Worm (Caenorhabditis elegans) whole organism, L2 larva: ENCODE data around the gene dod-6.
A peak's percentile ranks its signal among the peaks of the same experiment; 100 is the strongest.

Experiments used
- C34F6.9 ChIP-seq: fragments of 150-350 bp; optimal IDR thresholded peaks from 2 replicates; lab custom pipeline; 2014; ENCODE audit warnings: missing biosample characterization, missing genetic modification characterization
- F13H6.1 ChIP-seq: sonication (generic microtip); optimal IDR thresholded peaks from 2 replicates; lab custom pipeline; 2016; ENCODE audit warnings: missing genetic modification characterization, missing compliant biosample characterization
- R02D3.7 ChIP-seq: fragments of 150-350 bp; optimal IDR thresholded peaks from 2 replicates; lab custom pipeline; 2014; ENCODE audit warnings: missing biosample characterization, missing genetic modification characterization
- Y55F3AM.14 ChIP-seq: fragments of 200-800 bp; sonication (Bioruptor generic); optimal IDR thresholded peaks from 2 replicates; lab custom pipeline; 2018; ENCODE audit warnings: mild to moderate bottlenecking, missing genetic modification characterization, missing compliant biosample characterization
- ZK546.5 ChIP-seq: sonication (generic microtip); optimal IDR thresholded peaks from 2 replicates; lab custom pipeline; 2017; ENCODE audit warnings: missing biosample characterization, missing genetic modification characterization
- alr-1 ChIP-seq: fragments of 150-350 bp; optimal IDR thresholded peaks from 2 replicates; lab custom pipeline; 2014; ENCODE audit warnings: missing biosample characterization, missing genetic modification characterization
- aly-2 ChIP-seq: fragments of 150-350 bp; optimal IDR thresholded peaks from 2 replicates; lab custom pipeline; 2014; ENCODE audit warnings: missing biosample characterization, missing genetic modification characterization
- ama-1 ChIP-seq: fragments of 150-350 bp; optimal IDR thresholded peaks from 2 replicates; lab custom pipeline; 2018; ENCODE audit warnings: inconsistent platforms
- blmp-1 ChIP-seq: sonication (generic microtip); optimal IDR thresholded peaks from 2 replicates; lab custom pipeline; 2017; ENCODE audit warnings: missing genetic modification characterization, mild to moderate bottlenecking, missing compliant biosample characterization, antibody characterized with exemption, moderate library complexity; ENCODE audit not compliant: insufficient read depth
- ceh-16 ChIP-seq: fragments of 150-350 bp; optimal IDR thresholded peaks from 2 replicates; lab custom pipeline; 2014; ENCODE audit warnings: missing biosample characterization, missing genetic modification characterization
- ceh-82 ChIP-seq: fragments of 150-350 bp; optimal IDR thresholded peaks from 2 replicates; lab custom pipeline; 2014; ENCODE audit warnings: missing biosample characterization, missing genetic modification characterization
- crh-2 ChIP-seq: sonication (generic microtip); optimal IDR thresholded peaks from 2 replicates; lab custom pipeline; 2017; ENCODE audit warnings: missing biosample characterization, missing genetic modification characterization
- dmd-4 ChIP-seq: sonication (generic microtip); optimal IDR thresholded peaks from 2 replicates; lab custom pipeline; 2017; ENCODE audit warnings: missing biosample characterization, missing genetic modification characterization
- egl-27 ChIP-seq: sonication (generic microtip); optimal IDR thresholded peaks from 3 replicates; lab custom pipeline; 2017; ENCODE audit warnings: missing biosample characterization, missing genetic modification reagents, missing genetic modification characterization
- elt-1 ChIP-seq: fragments of 150-350 bp; optimal IDR thresholded peaks from 2 replicates; lab custom pipeline; 2014; ENCODE audit warnings: missing biosample characterization, missing genetic modification characterization
- elt-3 ChIP-seq: sonication (generic microtip); optimal IDR thresholded peaks from 2 replicates; lab custom pipeline; 2017; ENCODE audit warnings: missing biosample characterization, missing genetic modification characterization
- fos-1 ChIP-seq: fragments of 150-350 bp; optimal IDR thresholded peaks from 2 replicates; lab custom pipeline; 2014; ENCODE audit warnings: missing biosample characterization, missing genetic modification characterization
- gmeb-1 ChIP-seq: fragments of 150-350 bp; optimal IDR thresholded peaks from 2 replicates; lab custom pipeline; 2014; ENCODE audit warnings: missing biosample characterization, missing genetic modification characterization
- lin-11 ChIP-seq: fragments of 150-350 bp; sonication (generic microtip); optimal IDR thresholded peaks from 2 replicates; lab custom pipeline; 2014; ENCODE audit warnings: missing biosample characterization, missing genetic modification characterization, inconsistent platforms, mixed read lengths
- lin-13 ChIP-seq: fragments of 150-350 bp; optimal IDR thresholded peaks from 2 replicates; lab custom pipeline; 2014; ENCODE audit warnings: missing biosample characterization, missing genetic modification reagents, missing genetic modification characterization
- lin-39 ChIP-seq: fragments of 150-350 bp; optimal IDR thresholded peaks from 2 replicates; lab custom pipeline; 2014; ENCODE audit warnings: missing biosample characterization, missing genetic modification reagents, missing genetic modification characterization
- lsy-2 ChIP-seq, 2 experiments: fragments of 150-350 bp in 1 of 2; sonication (generic microtip) in 1 of 2; optimal IDR thresholded peaks; 2 replicates each; lab custom pipeline; 2014 to 2017; ENCODE audit warnings: missing biosample characterization in 2 of 2, missing genetic modification characterization in 2 of 2
- mab-5 ChIP-seq: fragments of 150-350 bp; optimal IDR thresholded peaks from 2 replicates; lab custom pipeline; 2014; ENCODE audit warnings: missing biosample characterization, missing genetic modification characterization
- mbf-1 ChIP-seq: sonication (generic microtip); optimal IDR thresholded peaks from 2 replicates; lab custom pipeline; 2017; ENCODE audit warnings: missing biosample characterization, missing genetic modification characterization
- mdl-1 ChIP-seq, 2 experiments: fragments of 150-350 bp in 1 of 2; sonication (generic microtip) in 1 of 2; optimal IDR thresholded peaks; 2 replicates each; lab custom pipeline; 2017; ENCODE audit warnings: missing biosample characterization in 2 of 2, missing genetic modification characterization in 2 of 2
- nhr-10 ChIP-seq: sonication (generic microtip); optimal IDR thresholded peaks from 2 replicates; lab custom pipeline; 2017; ENCODE audit warnings: missing biosample characterization, missing genetic modification characterization
- nhr-11 ChIP-seq: fragments of 150-350 bp; optimal IDR thresholded peaks from 2 replicates; lab custom pipeline; 2014; ENCODE audit warnings: missing biosample characterization, missing genetic modification characterization
- nhr-12 ChIP-seq: fragments of 150-350 bp; optimal IDR thresholded peaks from 2 replicates; lab custom pipeline; 2014; ENCODE audit warnings: missing biosample characterization, missing genetic modification characterization
- nhr-129 ChIP-seq: fragments of 150-350 bp; optimal IDR thresholded peaks from 2 replicates; lab custom pipeline; 2014; ENCODE audit warnings: missing biosample characterization, missing genetic modification characterization
- nhr-21 ChIP-seq: fragments of 150-350 bp; optimal IDR thresholded peaks from 2 replicates; lab custom pipeline; 2014; ENCODE audit warnings: missing biosample characterization, missing genetic modification characterization
- nhr-23 ChIP-seq: fragments of 150-350 bp; optimal IDR thresholded peaks from 2 replicates; lab custom pipeline; 2014; ENCODE audit warnings: missing biosample characterization, missing genetic modification reagents, missing genetic modification characterization
- nhr-237 ChIP-seq: fragments of 150-350 bp; optimal IDR thresholded peaks from 2 replicates; lab custom pipeline; 2014; ENCODE audit warnings: missing biosample characterization, missing genetic modification characterization
- nhr-25 ChIP-seq: fragments of 150-350 bp; sonication (generic microtip); optimal IDR thresholded peaks from 3 replicates; lab custom pipeline; 2014; ENCODE audit warnings: missing biosample characterization, missing genetic modification characterization
- nhr-6 ChIP-seq: fragments of 150-350 bp; optimal IDR thresholded peaks from 2 replicates; lab custom pipeline; 2014; ENCODE audit warnings: missing biosample characterization, missing genetic modification characterization
- nhr-77 ChIP-seq: fragments of 150-350 bp; optimal IDR thresholded peaks from 2 replicates; lab custom pipeline; 2014; ENCODE audit warnings: missing biosample characterization, missing genetic modification characterization
- peb-1 ChIP-seq: fragments of 150-350 bp; optimal IDR thresholded peaks from 2 replicates; lab custom pipeline; 2014; ENCODE audit warnings: missing biosample characterization, missing genetic modification characterization
- sem-4 ChIP-seq: fragments of 150-350 bp; optimal IDR thresholded peaks from 2 replicates; lab custom pipeline; 2014; ENCODE audit warnings: missing biosample characterization, missing genetic modification reagents, missing genetic modification characterization
- skn-1 ChIP-seq: sonication (generic microtip); optimal IDR thresholded peaks from 2 replicates; lab custom pipeline; 2017; ENCODE audit warnings: missing biosample characterization, missing genetic modification characterization
- sma-3 ChIP-seq: sonication (generic microtip); optimal IDR thresholded peaks from 2 replicates; lab custom pipeline; 2016; ENCODE audit warnings: missing genetic modification reagents, missing genetic modification characterization, missing compliant biosample characterization
- sma-9 ChIP-seq, 2 experiments: fragments of 150-350 bp in 1 of 2; sonication (generic microtip) in 1 of 2; optimal IDR thresholded peaks; 2 replicates each; lab custom pipeline; 2014 to 2016; ENCODE audit warnings: missing genetic modification characterization in 2 of 2, mild to moderate bottlenecking in 1 of 2, missing biosample characterization in 1 of 2, missing compliant biosample characterization in 1 of 2, missing genetic modification reagents in 1 of 2, moderate library complexity in 1 of 2
- snpc-4 ChIP-seq: fragments of 150-350 bp; optimal IDR thresholded peaks from 2 replicates; lab custom pipeline; 2014; ENCODE audit warnings: missing biosample characterization, missing genetic modification characterization
- unc-39 ChIP-seq: fragments of 150-350 bp; optimal IDR thresholded peaks from 2 replicates; lab custom pipeline; 2014; ENCODE audit warnings: missing biosample characterization, missing genetic modification characterization
- unc-55 ChIP-seq: fragments of 150-350 bp; sonication (generic microtip); optimal IDR thresholded peaks from 3 replicates; lab custom pipeline; 2014; ENCODE audit warnings: missing biosample characterization, missing genetic modification reagents, missing genetic modification characterization
- unc-62 ChIP-seq: fragments of 150-350 bp; optimal IDR thresholded peaks from 2 replicates; lab custom pipeline; 2014; ENCODE audit warnings: missing biosample characterization, missing genetic modification reagents, missing genetic modification characterization
- zag-1 ChIP-seq: fragments of 150-350 bp; optimal IDR thresholded peaks from 2 replicates; lab custom pipeline; 2014; ENCODE audit warnings: missing biosample characterization, missing genetic modification characterization
- ztf-1 ChIP-seq: fragments of 200-800 bp; sonication (Bioruptor generic); conservative IDR thresholded peaks from 2 replicates; pipeline ENCODE4 v1.3.6; 2022; ENCODE audit warnings: missing genetic modification characterization, missing compliant biosample characterization
- ztf-11 ChIP-seq: sonication (generic microtip); optimal IDR thresholded peaks from 2 replicates; lab custom pipeline; 2017; ENCODE audit warnings: missing biosample characterization, missing genetic modification characterization
- ztf-4 ChIP-seq: fragments of 150-350 bp; optimal IDR thresholded peaks from 2 replicates; lab custom pipeline; 2014; ENCODE audit warnings: missing biosample characterization, missing genetic modification characterization

The dod-6 gene

DNA sequence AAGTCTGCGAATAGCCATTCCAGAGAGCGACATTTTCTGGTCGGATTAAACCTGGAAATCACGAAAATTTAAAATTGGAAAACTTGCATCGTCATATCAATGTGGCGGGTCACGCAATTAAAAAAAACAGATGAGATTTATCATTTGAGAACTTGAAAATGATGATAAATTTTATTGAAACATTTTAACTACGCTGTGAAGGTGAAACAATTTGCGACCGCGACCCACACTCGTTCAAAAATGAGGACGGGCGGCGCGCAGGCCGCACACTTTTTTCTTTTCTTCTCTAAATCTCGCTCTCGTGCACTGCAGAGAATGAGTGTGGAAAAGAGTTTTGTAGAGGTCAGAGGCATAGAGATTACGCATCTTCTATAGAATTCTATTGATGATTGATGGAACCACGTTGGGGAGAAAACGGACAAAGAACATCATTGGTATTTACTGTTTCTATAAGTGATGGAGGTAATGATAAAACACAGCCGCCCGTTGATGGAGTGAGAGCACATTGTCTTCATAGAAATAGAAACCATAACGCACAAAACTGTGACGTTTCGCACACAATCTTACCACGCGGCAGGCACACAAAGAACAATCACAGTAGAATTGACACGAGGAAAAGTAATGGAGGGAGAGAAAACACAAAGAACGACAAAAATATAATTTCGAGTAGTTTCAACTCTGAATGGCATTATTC is 19.2 kb downstream of the dod-6 start, which contains the start of gene cts-1 (continued):
- TF ChIP-seq mbf-1 = no peak
- peak; percentile 80 for TF ChIP-seq lin-13 (GFP tag; lab: Kevin White, UChicago)
- TF ChIP-seq blmp-1 (tag; lab: Kevin White, UChicago) = peak; percentile 71
- no peak for TF ChIP-seq R02D3.7 (tag; lab: Kevin White, UChicago)
- no peak for TF ChIP-seq elt-1 (tag; lab: Kevin White, UChicago)
- no peak for TF ChIP-seq elt-3 (tag; lab: Kevin White, UChicago)
- no peak for TF ChIP-seq peb-1 (tag; lab: Kevin White, UChicago)
- TF ChIP-seq nhr-11 (tag; lab: Kevin White, UChicago) = no peak
- no peak for TF ChIP-seq sma-9 (GFP tag; optimal IDR thresholded peaks at IDR 0.05; lab: Kevin White, UChicago)
- no peak for TF ChIP-seq sma-9 (tag; optimal IDR thresholded peaks at IDR 0.05; lab: Kevin White, UChicago)
- TF ChIP-seq ama-1 = peak; percentile 76

- TF ChIP-seq nhr-21 (tag; lab: Kevin White, UChicago) (peak; percentile 74), sma-3 (GFP tag; lab: Kevin White, UChicago) (peak; percentile 81), ama-1 (peak; percentile 41), egl-27 (tag; lab: Kevin White, UChicago) (no peak), nhr-11 (tag; lab: Kevin White, UChicago) (no peak), sma-9 (GFP tag; optimal IDR thresholded peaks at IDR 0.05; lab: Kevin White, UChicago) (no peak), sma-9 (tag; optimal IDR thresholded peaks at IDR 0.05; lab: Kevin White, UChicago) (no peak), elt-3 (tag; lab: Kevin White, UChicago) (no peak), nhr-10 (no peak), lin-13 (GFP tag; lab: Kevin White, UChicago) (peak; percentile 90), mdl-1 (tag; optimal IDR thresholded peaks at IDR 0.05; lab: Kevin White, UChicago) (peak in 1 of 2 experiments; percentile 54), skn-1 (peak; percentile 2), mab-5 (peak; percentile 59), ztf-4 (tag; lab: Kevin White, UChicago) (peak; percentile 1), sem-4 (peak; percentile 72), peb-1 (tag; lab: Kevin White, UChicago) (no peak), C34F6.9 (peak; percentile 91), lin-39 (tag; lab: Kevin White, UChicago) (no peak), nhr-129 (tag; lab: Kevin White, UChicago) (peak; percentile 65), nhr-25 (tag; lab: Kevin White, UChicago) (peak; percentile 86), ZK546.5 (peak; percentile 31), gmeb-1 (peak; percentile 91), F13H6.1 (tag; lab: Kevin White, UChicago) (peak; percentile 66), unc-62 (GFP tag; lab: Kevin White, UChicago) (no peak), ztf-11 (tag; lab: Kevin White, UChicago) (no peak), unc-39 (tag; lab: Kevin White, UChicago) (no peak), zag-1 (tag; lab: Kevin White, UChicago) (no peak), nhr-237 (tag; lab: Kevin White, UChicago) (no peak), elt-1 (tag; lab: Kevin White, UChicago) (no peak), ceh-16 (tag; lab: Kevin White, UChicago) (peak; percentile 25), nhr-6 (tag; lab: Kevin White, UChicago) (peak; percentile 60), nhr-23 (tag; lab: Kevin White, UChicago) (no peak), blmp-1 (tag; lab: Kevin White, UChicago) (peak; percentile 19), unc-55 (GFP tag; lab: Kevin White, UChicago) (peak; percentile 98), fos-1 (tag; lab: Kevin White, UChicago) (peak; percentile 60), dmd-4 (tag; lab: Kevin White, UChicago) (no peak), crh-2 (tag; lab: Kevin White, UChicago) (peak; percentile 90), mbf-1 (no peak), nhr-12 (tag; lab: Kevin White, UChicago) (no peak), ceh-82 (tag; lab: Kevin White, UChicago) (no peak), ztf-1 (GFP tag; lab: Robert Waterston, UW) (no peak), R02D3.7 (tag; lab: Kevin White, UChicago) (peak; percentile 5), snpc-4 (tag; lab: Kevin White, UChicago) (peak; percentile 55), lin-11 (tag; lab: Kevin White, UChicago) (peak; percentile 61), nhr-77 (tag; lab: Kevin White, UChicago) (no peak), Y55F3AM.14 (GFP tag; lab: Kevin White, UChicago) (no peak), lsy-2 (tag; optimal IDR thresholded peaks at IDR 0.05; lab: Kevin White, UChicago) (peak; percentile 97 to 99), aly-2 (tag; lab: Kevin White, UChicago) (no peak), alr-1 (tag; lab: Kevin White, UChicago) (no peak)
These were observed 21.1 kb downstream of the dod-6 start, which contains the start of the genes rde-4 and cox-14 for ce11 chrIII:10218587-10218986. Gene rde-4, minus strand, starts transcription at chrIII:10218646. Gene cox-14, plus strand, starts transcription at chrIII:10218942.
